Worm (Caenorhabditis elegans) whole organism, L1 larva: Measurements from ENCODE around the gene csq-1.

ENCODE experiments used
- Y116A8C.19 ChIP-seq: sonication (generic microtip); optimal IDR thresholded peaks from 2 replicates; lab custom pipeline; 2016; ENCODE audit warnings: missing compliant biosample characterization, missing genetic modification characterization, borderline replicate concordance
- aha-1 ChIP-seq: fragments of 150-350 bp; optimal IDR thresholded peaks from 2 replicates; lab custom pipeline; 2014; ENCODE audit warnings: missing biosample characterization, missing genetic modification characterization
- ama-1 ChIP-seq: fragments of 150-350 bp; optimal IDR thresholded peaks from 2 replicates; lab custom pipeline; 2014
- ceh-63 ChIP-seq: fragments of 200-800 bp; sonication (Bioruptor generic); optimal IDR thresholded peaks from 2 replicates; lab custom pipeline; 2018; ENCODE audit warnings: mild to moderate bottlenecking, missing genetic modification characterization, missing compliant biosample characterization
- ceh-82 ChIP-seq, 3 experiments: fragments of 150-350 bp in 1 of 3; sonication (generic microtip) in 2 of 3; optimal IDR thresholded peaks; 2 replicates each; lab custom pipeline; 2014 to 2017; ENCODE audit warnings: missing biosample characterization in 3 of 3, missing genetic modification characterization in 3 of 3
- ces-1 ChIP-seq: fragments of 150-350 bp; optimal IDR thresholded peaks from 2 replicates; lab custom pipeline; 2014; ENCODE audit warnings: missing biosample characterization, missing genetic modification reagents, missing genetic modification characterization
- dpl-1 ChIP-seq, 3 experiments: fragments of 150-350 bp in 2 of 3; sonication (generic microtip) in 1 of 3; optimal IDR thresholded peaks; 2 replicates each; lab custom pipeline; 2014 to 2017; ENCODE audit warnings: missing biosample characterization in 3 of 3, missing genetic modification characterization in 3 of 3, missing genetic modification reagents in 3 of 3
- dsc-1 ChIP-seq: sonication (generic microtip); optimal IDR thresholded peaks from 2 replicates; lab custom pipeline; 2016; ENCODE audit warnings: mild to moderate bottlenecking, missing genetic modification characterization, missing compliant biosample characterization
- efl-1 ChIP-seq, 4 experiments: fragments of 150-350 bp; optimal IDR thresholded peaks in 3 of 4; peaks in 1 of 4; 1 replicate in 1 of 4; 2 replicates in 3 of 4; lab custom pipeline; 2014; ENCODE audit warnings: missing biosample characterization in 2 of 4, missing genetic modification characterization in 2 of 4, missing genetic modification reagents in 2 of 4
- efl-3 ChIP-seq: fragments of 200-800 bp; sonication (Bioruptor generic); optimal IDR thresholded peaks from 2 replicates; lab custom pipeline; 2018; ENCODE audit warnings: mild to moderate bottlenecking, missing genetic modification characterization, missing compliant biosample characterization
- elt-2 ChIP-seq: sonication (generic microtip); optimal IDR thresholded peaks from 2 replicates; lab custom pipeline; 2016; ENCODE audit warnings: missing genetic modification characterization, mild to moderate bottlenecking, inconsistent platforms, missing compliant biosample characterization, missing genetic modification reagents
- ets-5 ChIP-seq: fragments of 200-800 bp; sonication (Bioruptor generic); IDR thresholded peaks from 2 replicates; pipeline ENCODE4 v1.3.6; 2022; ENCODE audit warnings: missing genetic modification characterization, missing compliant biosample characterization
- fkh-10 ChIP-seq: sonication (generic microtip); optimal IDR thresholded peaks from 2 replicates; lab custom pipeline; 2017; ENCODE audit warnings: missing biosample characterization, missing genetic modification reagents, missing genetic modification characterization
- fkh-8 ChIP-seq: sonication (generic microtip); optimal IDR thresholded peaks from 2 replicates; lab custom pipeline; 2016; ENCODE audit warnings: mild to moderate bottlenecking, missing genetic modification characterization, missing compliant biosample characterization
- fos-1 ChIP-seq: fragments of 150-350 bp; optimal IDR thresholded peaks from 2 replicates; lab custom pipeline; 2014; ENCODE audit warnings: missing biosample characterization, missing genetic modification characterization
- grh-1 ChIP-seq: fragments of 200-800 bp; sonication (Bioruptor generic); IDR thresholded peaks from 2 replicates; pipeline ENCODE4 v1.3.6; 2022; ENCODE audit warnings: missing genetic modification reagents, missing genetic modification characterization, missing compliant biosample characterization
- hlh-4 ChIP-seq: sonication (generic microtip); optimal IDR thresholded peaks from 2 replicates; lab custom pipeline; 2016; ENCODE audit warnings: mild to moderate bottlenecking, missing genetic modification characterization, missing compliant biosample characterization
- hpl-2 ChIP-seq: fragments of 150-350 bp; optimal IDR thresholded peaks from 2 replicates; lab custom pipeline; 2014; ENCODE audit warnings: missing biosample characterization, missing genetic modification reagents, missing genetic modification characterization
- irx-1 ChIP-seq: sonication (generic microtip); optimal IDR thresholded peaks from 2 replicates; lab custom pipeline; 2016; ENCODE audit warnings: missing genetic modification characterization, missing compliant biosample characterization
- isw-1 ChIP-seq: fragments of 200-800 bp; sonication (Bioruptor generic); IDR thresholded peaks from 2 replicates; pipeline ENCODE4 v1.3.6; 2022; ENCODE audit warnings: missing genetic modification characterization, missing compliant biosample characterization
- lin-13 ChIP-seq: fragments of 150-350 bp; optimal IDR thresholded peaks from 2 replicates; lab custom pipeline; 2014; ENCODE audit warnings: missing biosample characterization, missing genetic modification reagents, missing genetic modification characterization
- lin-14 ChIP-seq: fragments of 200-800 bp; sonication (Bioruptor generic); optimal IDR thresholded peaks from 2 replicates; lab custom pipeline; 2018; ENCODE audit warnings: mild to moderate bottlenecking, missing genetic modification characterization, moderate library complexity, missing compliant biosample characterization
- lin-35 ChIP-seq, 2 experiments: fragments of 150-350 bp; optimal IDR thresholded peaks; 2 replicates each; lab custom pipeline; 2014; ENCODE audit warnings: missing biosample characterization in 2 of 2, missing genetic modification characterization in 2 of 2, missing genetic modification reagents in 2 of 2
- lin-39 ChIP-seq: fragments of 150-350 bp; optimal IDR thresholded peaks from 2 replicates; lab custom pipeline; 2014; ENCODE audit warnings: missing biosample characterization, missing genetic modification reagents, missing genetic modification characterization
- mep-1 ChIP-seq: fragments of 150-350 bp; optimal IDR thresholded peaks from 2 replicates; lab custom pipeline; 2014; ENCODE audit warnings: missing biosample characterization, missing genetic modification characterization
- nhr-11 ChIP-seq: fragments of 150-350 bp; optimal IDR thresholded peaks from 2 replicates; lab custom pipeline; 2014; ENCODE audit warnings: missing biosample characterization, missing genetic modification characterization
- nhr-19 ChIP-seq: fragments of 200-800 bp; sonication (Bioruptor generic); conservative IDR thresholded peaks from 2 replicates; pipeline ENCODE4 v1.3.6; 2022; ENCODE audit warnings: missing genetic modification characterization, missing compliant biosample characterization
- nhr-71 ChIP-seq: sonication (generic microtip); optimal IDR thresholded peaks from 2 replicates; lab custom pipeline; 2016; ENCODE audit warnings: mild to moderate bottlenecking, missing genetic modification characterization, moderate library complexity, missing compliant biosample characterization
- nhr-76 ChIP-seq: sonication (generic microtip); optimal IDR thresholded peaks from 2 replicates; lab custom pipeline; 2017; ENCODE audit warnings: missing biosample characterization, missing genetic modification characterization
- nhr-84 ChIP-seq: sonication (generic microtip); optimal IDR thresholded peaks from 2 replicates; lab custom pipeline; 2017; ENCODE audit warnings: missing biosample characterization, missing genetic modification characterization
- nhr-85 ChIP-seq: sonication (generic microtip); peaks from one replicate; lab custom pipeline; 2016; ENCODE audit warnings: missing genetic modification characterization, inconsistent platforms, missing compliant biosample characterization
- pag-3 ChIP-seq: sonication (generic microtip); optimal IDR thresholded peaks from 2 replicates; lab custom pipeline; 2017; ENCODE audit warnings: missing genetic modification characterization, mild to moderate bottlenecking, missing compliant biosample characterization, antibody characterized with exemption, borderline replicate concordance; ENCODE audit not compliant: insufficient read depth
- pax-3 ChIP-seq: fragments of 200-800 bp; sonication (Bioruptor generic); optimal IDR thresholded peaks from 2 replicates; lab custom pipeline; 2018; ENCODE audit warnings: mild to moderate bottlenecking, missing genetic modification characterization, moderate library complexity, missing compliant biosample characterization
- rnt-1 ChIP-seq: sonication (generic microtip); optimal IDR thresholded peaks from 2 replicates; lab custom pipeline; 2016; ENCODE audit warnings: mild to moderate bottlenecking, missing genetic modification characterization, moderate library complexity, missing compliant biosample characterization
- snu-23 ChIP-seq: sonication (generic microtip); optimal IDR thresholded peaks from 2 replicates; lab custom pipeline; 2016; ENCODE audit warnings: missing genetic modification characterization, missing compliant biosample characterization
- sox-4 ChIP-seq: sonication (generic microtip); optimal IDR thresholded peaks from 2 replicates; lab custom pipeline; 2016; ENCODE audit warnings: missing genetic modification characterization, missing compliant biosample characterization
- sptf-1 ChIP-seq: fragments of 150-350 bp; optimal IDR thresholded peaks from 2 replicates; lab custom pipeline; 2014; ENCODE audit warnings: missing biosample characterization, missing genetic modification characterization
- swsn-7 ChIP-seq: sonication (generic microtip); optimal IDR thresholded peaks from 2 replicates; lab custom pipeline; 2016; ENCODE audit warnings: missing genetic modification characterization, missing compliant biosample characterization
- tbx-2 ChIP-seq: sonication (generic microtip); optimal IDR thresholded peaks from 2 replicates; lab custom pipeline; 2016; ENCODE audit warnings: missing genetic modification characterization, missing compliant biosample characterization
- tlp-1 ChIP-seq: fragments of 150-350 bp; optimal IDR thresholded peaks from 2 replicates; lab custom pipeline; 2014; ENCODE audit warnings: missing biosample characterization, missing genetic modification characterization
- unc-86 ChIP-seq: sonication (generic microtip); optimal IDR thresholded peaks from 2 replicates; lab custom pipeline; 2016; ENCODE audit warnings: missing genetic modification characterization, missing compliant biosample characterization
- zag-1 ChIP-seq: fragments of 150-350 bp; optimal IDR thresholded peaks from 2 replicates; lab custom pipeline; 2014; ENCODE audit warnings: missing biosample characterization, missing genetic modification characterization
- zip-4 ChIP-seq: fragments of 200-800 bp; sonication (Bioruptor generic); optimal IDR thresholded peaks from 2 replicates; lab custom pipeline; 2018; ENCODE audit warnings: mild to moderate bottlenecking, missing genetic modification characterization, moderate library complexity, missing compliant biosample characterization
- ztf-11 ChIP-seq, 2 experiments: sonication (generic microtip); optimal IDR thresholded peaks; 2 replicates each; lab custom pipeline; 2016 to 2017; ENCODE audit warnings: missing genetic modification characterization in 2 of 2, missing biosample characterization in 1 of 2, missing compliant biosample characterization in 1 of 2

The csq-1 gene

DNA sequence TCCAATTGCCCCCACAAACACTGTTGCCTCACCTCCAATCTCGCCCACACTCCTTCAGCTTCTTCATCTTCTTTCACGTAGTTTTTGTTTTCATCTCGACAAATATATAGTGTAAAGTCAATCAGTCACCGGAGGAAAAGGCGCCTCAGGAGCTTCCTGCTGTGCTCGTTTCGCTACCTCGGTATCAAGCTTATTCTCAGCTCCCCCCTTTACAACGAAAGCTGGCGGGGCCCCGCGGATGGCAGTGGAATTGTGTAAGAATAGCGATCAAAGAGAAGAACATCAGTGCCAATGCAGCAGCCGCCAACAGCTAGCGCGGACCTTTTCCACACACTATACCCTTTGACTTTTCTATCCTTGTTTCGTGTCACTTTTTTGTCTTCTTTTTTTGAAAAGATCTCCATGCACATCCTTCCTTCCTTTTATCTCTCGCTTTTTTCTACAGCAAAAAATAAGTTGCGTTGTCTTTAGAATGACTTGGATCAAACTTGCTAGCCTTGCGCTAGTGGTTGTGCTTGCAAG is at the start of gene csq-1:
Gene csq-1, plus strand, starts transcription at position 472 of the 522 bp plus-strand sequence.
- TF ChIP-seq nhr-19 (peak; percentile 30), pax-3 (tag; lab: Kevin White, UChicago) (no peak), rnt-1 (tag; lab: Kevin White, UChicago) (peak; percentile 59), efl-1 (optimal IDR thresholded peaks at IDR 0.05; lab: Kevin White, UChicago) (no peak), efl-1 (GFP tag; optimal IDR thresholded peaks at IDR 0.05 in 1 of 2; lab: Kevin White, UChicago) (peak in 1 of 2 experiments; percentile 86), lin-14 (GFP tag; lab: Kevin White, UChicago) (peak; percentile 82), fkh-10 (GFP tag; lab: Kevin White, UChicago) (peak; percentile 31), ceh-82 (tag; optimal IDR thresholded peaks at IDR 0.05; lab: Kevin White, UChicago) (no peak), snu-23 (GFP tag; lab: Kevin White, UChicago) (peak; percentile 22), nhr-71 (tag; lab: Kevin White, UChicago) (peak; percentile 45), pag-3 (tag; lab: Kevin White, UChicago) (peak; percentile 89)

DNA sequence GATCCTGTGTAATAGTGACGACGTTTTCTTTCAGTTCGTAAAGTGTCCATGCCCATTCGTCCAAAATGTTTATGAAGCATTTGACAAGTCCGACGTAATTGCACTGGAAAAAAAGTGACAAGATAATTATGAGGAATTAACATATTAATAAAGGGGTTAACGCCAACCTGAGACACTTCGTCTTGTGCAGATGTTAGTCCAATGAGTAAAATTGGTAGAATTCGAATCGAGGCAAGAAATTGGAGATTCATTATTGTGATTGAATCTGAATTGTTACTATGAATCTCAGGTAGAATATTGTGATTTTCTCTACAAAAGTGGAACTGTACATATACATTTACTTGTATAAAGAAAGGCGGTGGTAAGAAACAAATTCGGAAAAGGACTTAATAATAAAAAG is 48.5 kb upstream of the csq-1 start, which contains the start of gene F54E4.3:
Gene F54E4.3, minus strand, starts transcription at position 265 of the 400 bp plus-strand sequence.
- TF ChIP-seq ama-1 (lab: Kevin White, UChicago) (no peak), unc-86 (tag; lab: Kevin White, UChicago) (no peak), ztf-11 (tag; optimal IDR thresholded peaks at IDR 0.05; lab: Kevin White, UChicago) (no peak), hlh-4 (tag; lab: Kevin White, UChicago) (no peak), lin-39 (tag; lab: Kevin White, UChicago) (no peak), tlp-1 (tag; lab: Kevin White, UChicago) (no peak), grh-1 (GFP tag; lab: Robert Waterston, UW) (no peak), fos-1 (tag; lab: Kevin White, UChicago) (no peak), dpl-1 (GFP tag; optimal IDR thresholded peaks at IDR 0.05; lab: Kevin White, UChicago) (no peak), dsc-1 (tag; lab: Kevin White, UChicago) (no peak), ets-5 (GFP tag; lab: Robert Waterston, UW) (no peak), fkh-8 (tag; lab: Kevin White, UChicago) (no peak), ceh-82 (tag; optimal IDR thresholded peaks at IDR 0.05; lab: Kevin White, UChicago) (no peak), ces-1 (GFP tag; lab: Kevin White, UChicago) (no peak), swsn-7 (tag; lab: Kevin White, UChicago) (no peak), efl-1 (optimal IDR thresholded peaks at IDR 0.05; lab: Kevin White, UChicago) (no peak), efl-1 (GFP tag; optimal IDR thresholded peaks at IDR 0.05 in 1 of 2; lab: Kevin White, UChicago) (no peak), nhr-84 (tag; lab: Kevin White, UChicago) (no peak), lin-35 (GFP tag; optimal IDR thresholded peaks at IDR 0.05; lab: Kevin White, UChicago) (no peak), lin-13 (no peak), pax-3 (tag; lab: Kevin White, UChicago) (no peak)

ce11 chrX:14636712-14637111 is 48.0 kb upstream of the csq-1 start:
- peak; percentile 70 for TF ChIP-seq fkh-8 (tag; lab: Kevin White, UChicago)
- TF ChIP-seq lin-35 (GFP tag; optimal IDR thresholded peaks at IDR 0.05; lab: Kevin White, UChicago): no peak
- no peak for TF ChIP-seq nhr-85 (tag; lab: Kevin White, UChicago)
- TF ChIP-seq Y116A8C.19 (tag; lab: Kevin White, UChicago): no peak
- TF ChIP-seq tbx-2 (tag; lab: Kevin White, UChicago): no peak
- TF ChIP-seq grh-1 (GFP tag; lab: Robert Waterston, UW): no peak
- no peak for TF ChIP-seq hlh-4 (tag; lab: Kevin White, UChicago)
- no peak for TF ChIP-seq swsn-7 (tag; lab: Kevin White, UChicago)
- TF ChIP-seq lin-14 (GFP tag; lab: Kevin White, UChicago): peak; percentile 86
- no peak for TF ChIP-seq ceh-63
- peak; percentile 18 for TF ChIP-seq nhr-71 (tag; lab: Kevin White, UChicago)
- TF ChIP-seq zip-4 (GFP tag; lab: Kevin White, UChicago): no peak
- TF ChIP-seq rnt-1 (tag; lab: Kevin White, UChicago): no peak
- peak; percentile 37; the same call in 1 of the 2 replicates for TF ChIP-seq isw-1
- no peak for TF ChIP-seq lin-39 (tag; lab: Kevin White, UChicago)
- TF ChIP-seq efl-3 (GFP tag; lab: Kevin White, UChicago): no peak
- TF ChIP-seq ceh-82 (tag; optimal IDR thresholded peaks at IDR 0.05; lab: Kevin White, UChicago): peak in 2 of 3 experiments; percentile 55 to 60
- TF ChIP-seq ets-5 (GFP tag; lab: Robert Waterston, UW): no peak
- TF ChIP-seq nhr-76 (tag; lab: Kevin White, UChicago): no peak
- no peak for TF ChIP-seq mep-1 (tag; lab: Kevin White, UChicago)
- TF ChIP-seq zag-1: no peak
- no peak for TF ChIP-seq sptf-1
- TF ChIP-seq sox-4 (tag; lab: Kevin White, UChicago): no peak
- no peak for TF ChIP-seq snu-23 (GFP tag; lab: Kevin White, UChicago)
- TF ChIP-seq nhr-19: peak; percentile 37; the same call in 1 of the 2 replicates
- no peak for TF ChIP-seq elt-2 (tag; lab: Kevin White, UChicago)
- no peak for TF ChIP-seq nhr-11 (tag; lab: Kevin White, UChicago)
- TF ChIP-seq irx-1 (tag; lab: Kevin White, UChicago): no peak
- no peak for TF ChIP-seq ces-1 (GFP tag; lab: Kevin White, UChicago)
- TF ChIP-seq hpl-2 (GFP tag; lab: Kevin White, UChicago): no peak
- no peak for TF ChIP-seq aha-1 (tag; lab: Kevin White, UChicago)
